Worm (Caenorhabditis elegans) whole organism, early embryonic: Measurements from ENCODE around the gene C44C10.5.

Experiments used
- B0310.2 ChIP-seq: sonication (generic microtip); optimal IDR thresholded peaks from 2 replicates; lab custom pipeline; 2016; ENCODE audit warnings: mild to moderate bottlenecking, missing genetic modification characterization, missing compliant biosample characterization
- F13C5.2 ChIP-seq: sonication (generic microtip); optimal IDR thresholded peaks from 2 replicates; lab custom pipeline; 2017; ENCODE audit warnings: mild to moderate bottlenecking, missing genetic modification characterization, inconsistent platforms, missing compliant biosample characterization
- aly-1 ChIP-seq: sonication (generic microtip); optimal IDR thresholded peaks from 2 replicates; lab custom pipeline; 2016; ENCODE audit warnings: missing genetic modification characterization, missing compliant biosample characterization
- ama-1 ChIP-seq: fragments of 150-350 bp; optimal IDR thresholded peaks from 2 replicates; lab custom pipeline; 2014
- ceh-13 ChIP-seq: fragments of 200-800 bp; sonication (Bioruptor generic); optimal IDR thresholded peaks from 2 replicates; lab custom pipeline; 2018; ENCODE audit warnings: mild to moderate bottlenecking, missing genetic modification characterization, missing compliant biosample characterization
- ceh-36 ChIP-seq: sonication (generic microtip); optimal IDR thresholded peaks from 2 replicates; lab custom pipeline; 2016; ENCODE audit warnings: missing genetic modification characterization, inconsistent platforms, missing compliant biosample characterization
- ets-7 ChIP-seq: sonication (generic microtip); optimal IDR thresholded peaks from 2 replicates; lab custom pipeline; 2016; ENCODE audit warnings: missing genotype, missing genetic modification characterization, missing compliant biosample characterization
- flt-1 ChIP-seq: fragments of 200-800 bp; sonication (Bioruptor generic); IDR thresholded peaks from 2 replicates; pipeline ENCODE4 v1.3.6; 2022; ENCODE audit warnings: missing genetic modification characterization, missing compliant biosample characterization
- hmbx-1 ChIP-seq: sonication (generic microtip); optimal IDR thresholded peaks from 2 replicates; lab custom pipeline; 2016; ENCODE audit warnings: mild to moderate bottlenecking, missing genetic modification characterization, missing compliant biosample characterization
- hmg-4 ChIP-seq: fragments of 200-800 bp; sonication (Bioruptor generic); optimal IDR thresholded peaks from 2 replicates; lab custom pipeline; 2018; ENCODE audit warnings: mild to moderate bottlenecking, missing genetic modification characterization, missing compliant biosample characterization
- hnd-1 ChIP-seq: sonication (generic microtip); optimal IDR thresholded peaks from 2 replicates; lab custom pipeline; 2016; ENCODE audit warnings: missing genetic modification characterization, missing compliant biosample characterization
- pes-1 ChIP-seq: fragments of 200-800 bp; sonication (Bioruptor generic); IDR thresholded peaks from 2 replicates; pipeline ENCODE4 v1.3.6; 2022; ENCODE audit warnings: missing genetic modification reagents, missing genetic modification characterization, missing compliant biosample characterization
- scrt-1 ChIP-seq: fragments of 200-800 bp; sonication (Bioruptor generic); IDR thresholded peaks from 2 replicates; pipeline ENCODE4 v1.3.6; 2022; ENCODE audit warnings: missing genetic modification characterization, missing compliant biosample characterization
- sea-1 ChIP-seq: fragments of 200-800 bp; sonication (Bioruptor generic); conservative IDR thresholded peaks from 2 replicates; pipeline ENCODE4 v1.3.6; 2022; ENCODE audit warnings: missing genetic modification characterization, missing compliant biosample characterization
- tbx-11 ChIP-seq: fragments of 200-800 bp; sonication (Bioruptor generic); IDR thresholded peaks from 2 replicates; pipeline ENCODE4 v1.3.6; 2022; ENCODE audit warnings: missing genetic modification characterization, missing compliant biosample characterization
- tbx-37 ChIP-seq: fragments of 200-800 bp; sonication (Bioruptor generic); conservative IDR thresholded peaks from 2 replicates; pipeline ENCODE4 v1.3.6; 2022; ENCODE audit warnings: missing genetic modification reagents, missing genetic modification characterization, missing compliant biosample characterization
- tra-4 ChIP-seq: sonication (generic microtip); optimal IDR thresholded peaks from 2 replicates; lab custom pipeline; 2017; ENCODE audit warnings: missing genetic modification characterization, missing compliant biosample characterization

Gene C44C10.5

ce11 chrX:11673063-11673759, 17.1 kb upstream of the C44C10.5 start:
- TF ChIP-seq ama-1 (lab: Kevin White, UChicago): no peak
- no peak for TF ChIP-seq ceh-36

DNA sequence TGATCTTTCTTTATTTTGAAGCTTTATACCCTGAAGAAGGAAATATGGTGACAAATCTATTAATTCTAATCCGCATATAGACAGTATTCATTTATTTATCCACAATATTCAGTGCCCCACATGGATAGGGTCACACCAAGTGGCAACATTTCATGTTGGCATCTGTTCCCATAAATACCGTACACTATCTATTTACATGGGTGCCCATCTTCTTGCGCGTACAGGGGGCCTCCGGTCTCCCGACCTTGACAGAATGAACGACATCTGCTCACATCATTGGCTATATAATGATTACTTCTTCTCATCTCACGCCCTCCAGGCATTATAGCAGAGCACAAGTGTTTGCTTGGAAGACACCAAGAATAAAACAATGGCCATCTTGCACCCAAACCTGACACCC, 14.8 kb upstream of the C44C10.5 start:
- TF ChIP-seq sea-1 (0 out of 2 replicates have a peak, but pooled peaks have one; percentile 23), ets-7 (no peak)

DNA sequence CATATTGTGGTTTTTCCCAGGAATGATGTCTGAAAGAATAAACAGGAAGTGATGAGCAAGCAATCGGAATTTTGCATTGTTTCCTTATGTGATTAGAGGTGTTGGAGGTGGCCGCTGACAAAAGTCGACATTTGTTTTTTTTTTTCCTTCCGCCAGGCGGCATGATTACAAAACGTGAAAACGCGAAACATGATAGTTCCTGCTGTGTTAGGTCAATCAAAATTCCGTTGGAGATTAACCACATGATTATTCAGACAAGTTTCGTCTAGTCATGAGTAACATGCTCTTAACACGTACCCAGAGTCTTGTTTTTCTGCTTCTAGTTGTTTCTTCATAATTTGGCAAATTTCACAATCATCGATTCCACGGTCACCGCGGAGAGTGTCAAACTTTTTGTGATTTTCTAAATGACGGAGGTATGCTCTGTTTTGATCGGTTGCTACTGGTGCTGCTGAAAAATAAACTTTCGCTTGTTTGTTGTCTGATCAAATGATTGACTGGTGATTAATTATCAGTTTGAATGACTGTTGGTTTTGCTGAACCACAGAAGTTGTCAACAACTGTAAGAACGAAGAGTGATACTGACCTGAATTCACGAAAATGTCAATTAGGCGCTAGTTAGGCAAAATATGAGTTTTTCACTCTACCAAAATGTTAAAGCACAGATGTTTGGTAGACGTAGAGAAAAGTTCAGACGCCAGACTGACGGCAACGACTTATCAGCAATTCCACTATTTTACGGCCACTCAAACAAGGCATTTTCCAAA, 10.9 kb upstream of the C44C10.5 start:
- no peak for TF ChIP-seq ets-7
- no peak for TF ChIP-seq ama-1 (lab: Kevin White, UChicago)
- no peak for TF ChIP-seq ceh-13

DNA sequence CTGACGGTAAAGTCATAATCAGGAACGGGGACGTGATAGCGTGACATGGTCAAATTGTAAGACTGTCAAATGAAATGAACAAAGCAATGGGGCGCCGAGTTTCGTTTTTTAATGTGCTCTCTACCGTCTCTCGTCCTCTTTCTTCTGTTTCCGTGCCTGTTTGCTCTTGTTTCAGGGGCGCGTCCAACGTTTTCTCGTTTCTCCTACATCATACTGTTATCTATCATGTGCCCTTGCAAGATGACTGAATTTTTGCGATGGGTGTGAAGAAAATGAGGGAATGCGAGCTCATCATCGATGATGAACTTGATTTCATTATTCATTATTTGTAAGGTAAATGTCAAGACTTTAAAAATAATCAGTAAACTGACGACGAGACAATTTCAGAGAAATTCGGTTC, 9.5 kb upstream of the C44C10.5 start, which contains the start of gene T04F8.7:
T04F8.7 (minus strand) TSS at position 130 of the 400 bp plus-strand sequence.
- TF ChIP-seq sea-1 (no peak), hmbx-1 (tag; lab: Kevin White, UChicago) (no peak), flt-1 (GFP tag; lab: Robert Waterston, UW) (no peak), F13C5.2 (tag; lab: Kevin White, UChicago) (no peak), ama-1 (lab: Kevin White, UChicago) (no peak), hnd-1 (tag; lab: Kevin White, UChicago) (no peak), B0310.2 (tag; lab: Kevin White, UChicago) (no peak), hmg-4 (GFP tag; lab: Kevin White, UChicago) (no peak), scrt-1 (GFP tag; lab: Robert Waterston, UW) (no peak), ceh-13 (no peak)

ce11 chrX:11684261-11684660, 6.1 kb upstream of the C44C10.5 start, which contains the start of gene hnd-1:
Gene hnd-1 (plus strand): TSS chrX:11684561.
- TF ChIP-seq flt-1 (GFP tag; lab: Robert Waterston, UW) (no peak), B0310.2 (tag; lab: Kevin White, UChicago) (no peak), ceh-13 (no peak), ama-1 (lab: Kevin White, UChicago) (no peak), ets-7 (no peak), sea-1 (no peak), hmg-4 (GFP tag; lab: Kevin White, UChicago) (no peak), pes-1 (no peak), tbx-11 (GFP tag; lab: Robert Waterston, UW) (no peak), aly-1 (no peak)

ce11 chrX:11687836-11688319, 2.5 kb upstream of the C44C10.5 start, which contains the start of gene C44C10.7:
Gene C44C10.7 (minus strand): TSS chrX:11688269.
- TF ChIP-seq F13C5.2 (tag; lab: Kevin White, UChicago) (no peak), B0310.2 (tag; lab: Kevin White, UChicago) (no peak), pes-1 (no peak), ets-7 (no peak), ama-1 (lab: Kevin White, UChicago) (no peak), ceh-36 (no peak), flt-1 (GFP tag; lab: Robert Waterston, UW) (no peak), hnd-1 (tag; lab: Kevin White, UChicago) (no peak), tra-4 (tag; lab: Kevin White, UChicago) (no peak), aly-1 (no peak), ceh-13 (no peak), sea-1 (no peak), tbx-37 (GFP tag; lab: Robert Waterston, UW) (no peak), hmg-4 (GFP tag; lab: Kevin White, UChicago) (no peak), tbx-11 (GFP tag; lab: Robert Waterston, UW) (no peak), hmbx-1 (tag; lab: Kevin White, UChicago) (no peak), scrt-1 (GFP tag; lab: Robert Waterston, UW) (no peak)

DNA sequence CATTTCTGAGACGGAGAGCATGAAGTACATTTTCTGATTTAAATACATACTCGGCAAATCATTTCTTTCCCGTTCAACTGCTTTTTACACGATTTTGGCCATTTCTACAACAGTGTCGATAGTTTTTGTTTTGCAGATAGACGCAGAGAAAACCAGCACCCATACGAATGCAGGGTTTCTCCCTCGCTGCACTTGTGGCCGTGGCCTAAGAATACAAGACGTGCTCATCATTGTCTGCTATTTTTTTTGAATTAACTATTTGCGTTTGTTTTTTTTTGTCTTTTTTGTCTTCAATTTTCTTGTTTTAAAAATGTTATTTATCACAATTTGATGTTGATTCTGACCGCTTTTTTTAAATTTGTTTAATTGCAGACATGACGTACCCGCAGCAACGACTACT, 2.8 kb downstream of the C44C10.5 start, which contains the start of gene smcl-1:
smcl-1 (plus strand) TSS at position 373 of the 400 bp plus-strand sequence.
- TF ChIP-seq ama-1 (lab: Kevin White, UChicago) (no peak), hmg-4 (GFP tag; lab: Kevin White, UChicago) (no peak), scrt-1 (GFP tag; lab: Robert Waterston, UW) (no peak), pes-1 (no peak), sea-1 (no peak), F13C5.2 (tag; lab: Kevin White, UChicago) (no peak), hnd-1 (tag; lab: Kevin White, UChicago) (no peak), tbx-37 (GFP tag; lab: Robert Waterston, UW) (0 out of 2 replicates have a peak, but pooled peaks have one; percentile 41)

ce11 chrX:11696696-11697095, 6.4 kb downstream of the C44C10.5 start, which contains the start of gene C44C10.12:
Gene C44C10.12 (plus strand): TSS chrX:11696996.
- TF ChIP-seq pes-1 (no peak), hmbx-1 (tag; lab: Kevin White, UChicago) (no peak), flt-1 (GFP tag; lab: Robert Waterston, UW) (no peak), ama-1 (lab: Kevin White, UChicago) (no peak), hnd-1 (tag; lab: Kevin White, UChicago) (no peak), sea-1 (no peak), F13C5.2 (tag; lab: Kevin White, UChicago) (no peak), tbx-37 (GFP tag; lab: Robert Waterston, UW) (no peak)
